Fruit fly (Drosophila melanogaster): ENCODE data around the gene RpL40.

Gene RpL40

DNA sequence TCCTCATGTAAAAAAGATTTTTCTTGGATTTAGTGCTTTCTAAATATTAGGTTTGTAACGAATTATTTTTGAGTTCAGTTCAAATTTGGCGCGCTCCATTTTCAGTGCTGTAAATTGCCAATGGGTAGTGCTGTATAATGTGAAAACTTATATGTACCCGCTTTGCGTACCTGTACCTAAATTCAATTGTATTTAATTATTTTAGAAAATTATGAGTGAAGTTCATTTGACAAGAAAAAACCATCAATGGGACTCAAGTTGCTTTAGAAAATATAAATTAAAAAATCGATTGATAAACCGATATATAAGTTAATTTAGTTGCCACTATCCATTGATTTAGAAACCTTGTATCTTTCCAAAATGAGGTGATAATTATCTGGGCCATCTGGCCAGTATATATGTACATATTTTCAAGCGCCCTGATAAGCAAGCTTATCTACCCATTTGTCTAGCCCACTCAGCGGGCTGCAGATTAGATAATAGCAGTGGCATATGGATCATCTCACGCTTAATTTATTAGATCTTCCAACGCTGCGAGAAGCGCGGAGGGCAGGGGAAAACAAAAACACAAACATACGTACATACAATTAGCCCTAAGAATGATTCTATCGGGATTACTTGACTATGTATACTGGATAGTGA, 3.2 kb upstream of the RpL40 start (continued):
- no peak for TF ChIP-seq ssp (GFP tag; IDR thresholded peaks at IDR 0.05)
- peak; percentile 6 for TF ChIP-seq CG7839 (tag; optimal IDR thresholded peaks at IDR 0.05)
- TF ChIP-seq Max (GFP tag; optimal IDR thresholded peaks at IDR 0.05): peak; percentile 5
- no peak for TF ChIP-seq CG17186 (GFP tag; optimal IDR thresholded peaks at IDR 0.05)
- TF ChIP-seq CG7745 (tag; optimal IDR thresholded peaks at IDR 0.05): no peak
- no peak for TF ChIP-seq cad (GFP tag; optimal IDR thresholded peaks at IDR 0.05)
- peak; percentile 28 for TF ChIP-seq kni (GFP tag; optimal IDR thresholded peaks at IDR 0.05)
- peak; percentile 1 for TF ChIP-seq HLH54F (GFP tag; optimal IDR thresholded peaks at IDR 0.05)
- peak; percentile 57 for TF ChIP-seq CG13296 (GFP tag; optimal IDR thresholded peaks at IDR 0.05)
- no peak for TF ChIP-seq Six4 (GFP tag; optimal IDR thresholded peaks at IDR 0.05)
- no peak for TF ChIP-seq chif (GFP tag; optimal IDR thresholded peaks at IDR 0.05)
- no peak for TF ChIP-seq CG8281 (tag; optimal IDR thresholded peaks at IDR 0.05)
- no peak for TF ChIP-seq CG16815 (GFP tag; optimal IDR thresholded peaks at IDR 0.05)
- TF ChIP-seq CG14014 (GFP tag; IDR thresholded peaks at IDR 0.05): no peak
- TF ChIP-seq pnt (GFP tag; optimal IDR thresholded peaks at IDR 0.05): no peak
- no peak for TF ChIP-seq B-H1 (GFP tag; IDR thresholded peaks at IDR 0.05)
- peak; percentile 94 for TF ChIP-seq CG10267 (tag; optimal IDR thresholded peaks at IDR 0.05)
- TF ChIP-seq Neu2 (GFP tag; optimal IDR thresholded peaks at IDR 0.05; ENCODE audit: borderline replicate concordance): no peak
- no peak for TF ChIP-seq Jarid2 (GFP tag; optimal IDR thresholded peaks at IDR 0.05)
- TF ChIP-seq Fer1 (GFP tag; optimal IDR thresholded peaks at IDR 0.05): peak; percentile 50
- TF ChIP-seq CG3407 (GFP tag; optimal IDR thresholded peaks at IDR 0.05): peak; percentile 13
- TF ChIP-seq CG4707 (GFP tag; optimal IDR thresholded peaks at IDR 0.05): no peak
- TF ChIP-seq CG12236 (GFP tag; optimal IDR thresholded peaks at IDR 0.05): no peak
- TF ChIP-seq vnd (GFP tag; IDR thresholded peaks at IDR 0.05; ENCODE audit: partially characterized antibody): peak; percentile 50; the same call in 1 of the 3 replicates
- TF ChIP-seq Ssrp (tag; optimal IDR thresholded peaks at IDR 0.05): no peak
- peak in 1 of 2 experiments; percentile 20 for TF ChIP-seq insv (GFP tag; optimal IDR thresholded peaks at IDR 0.05)
- TF ChIP-seq Bdp1 (GFP tag; optimal IDR thresholded peaks at IDR 0.05): no peak
- TF ChIP-seq CG10366 (GFP tag; IDR thresholded peaks at IDR 0.05): no peak
- peak; percentile 37 for TF ChIP-seq ems (GFP tag; optimal IDR thresholded peaks at IDR 0.05)
- TF ChIP-seq CG7987 (GFP tag; optimal IDR thresholded peaks at IDR 0.05): no peak
- no peak for TF ChIP-seq CG6654 (GFP tag; optimal IDR thresholded peaks at IDR 0.05)
- TF ChIP-seq pum (GFP tag; optimal IDR thresholded peaks at IDR 0.05): no peak
- TF ChIP-seq NC2β (GFP tag; optimal IDR thresholded peaks at IDR 0.05): no peak
- TF ChIP-seq CG6854 (GFP tag; optimal IDR thresholded peaks at IDR 0.05): no peak
- peak; percentile 44 for TF ChIP-seq grn (GFP tag; optimal IDR thresholded peaks at IDR 0.05)
- no peak for TF ChIP-seq CG8765 (GFP tag; IDR thresholded peaks at IDR 0.05)
- TF ChIP-seq bbx (GFP tag; IDR thresholded peaks at IDR 0.05; ENCODE audit: partially characterized antibody): peak; percentile 41; the same call in 1 of the 2 replicates
- TF ChIP-seq MTF-1 (GFP tag; optimal IDR thresholded peaks at IDR 0.05; ENCODE audit: borderline replicate concordance): no peak
- TF ChIP-seq CG14710 (tag; optimal IDR thresholded peaks at IDR 0.05): peak; percentile 18
- no peak for TF ChIP-seq Deaf1 (tag; optimal IDR thresholded peaks at IDR 0.05)
- TF ChIP-seq CG4617 (GFP tag; optimal IDR thresholded peaks at IDR 0.05; ENCODE audit: borderline replicate concordance): peak; percentile 1
- peak; percentile 29 for TF ChIP-seq ATbp (GFP tag; optimal IDR thresholded peaks at IDR 0.05)
- peak; percentile 76 for TF ChIP-seq lab (GFP tag; optimal IDR thresholded peaks at IDR 0.05)
- no peak for TF ChIP-seq BEAF-32 (GFP tag; optimal IDR thresholded peaks at IDR 0.05)
- TF ChIP-seq unc-4 (GFP tag; IDR thresholded peaks at IDR 0.05; ENCODE audit: partially characterized antibody): no peak
- peak; percentile 41 for TF ChIP-seq lbe (GFP tag; optimal IDR thresholded peaks at IDR 0.05)
- no peak for TF ChIP-seq CG4282 (GFP tag; optimal IDR thresholded peaks at IDR 0.05)
- TF ChIP-seq CG2116 (GFP tag; optimal IDR thresholded peaks at IDR 0.05): peak; percentile 14
- TF ChIP-seq sima (GFP tag; optimal IDR thresholded peaks at IDR 0.05): no peak

All from whole organism, embryonic.